Fruit fly (Drosophila melanogaster) whole organism, embryonic: ENCODE results near the gene CG42784.

Experiments used
- Blimp-1 ChIP-seq: fragments of 200-800 bp; sonication (Bioruptor generic); optimal IDR thresholded peaks from 3 replicates; lab custom pipeline; 2018; ENCODE audit warnings: missing biosample characterization, missing genetic modification characterization, mild to moderate bottlenecking, moderate library complexity, missing genetic modification reagents
- CG11560 ChIP-seq: fragments of 200-800 bp; sonication (Bioruptor generic); IDR thresholded peaks from 3 replicates; pipeline ENCODE4 v1.3.6; 2022; ENCODE audit warnings: missing biosample characterization, missing genetic modification characterization
- CG12299 ChIP-seq: fragments of 200-800 bp; sonication (Bioruptor generic); optimal IDR thresholded peaks from 2 replicates; lab custom pipeline; 2018; ENCODE audit warnings: missing biosample characterization, mild to moderate bottlenecking, missing genetic modification characterization
- CG13123 ChIP-seq: fragments of 200-800 bp; sonication (Bioruptor generic); optimal IDR thresholded peaks from 2 replicates; lab custom pipeline; 2016; ENCODE audit warnings: missing biosample characterization, missing genetic modification characterization
- CG16779 ChIP-seq: fragments of 200-800 bp; sonication (Bioruptor generic); IDR thresholded peaks from 2 replicates; pipeline ENCODE4 v1.3.6; 2022; ENCODE audit warnings: missing biosample characterization, missing genetic modification characterization
- CG17361 ChIP-seq: fragments of 200-800 bp; sonication (Bioruptor generic); IDR thresholded peaks from 3 replicates; pipeline ENCODE4 v1.3.6; 2022; ENCODE audit warnings: missing biosample characterization, missing genetic modification characterization
- CG17385 ChIP-seq: fragments of 200-800 bp; sonication (Bioruptor generic); optimal IDR thresholded peaks from 3 replicates; lab custom pipeline; 2018; ENCODE audit warnings: missing biosample characterization, mild to moderate bottlenecking, missing genetic modification characterization
- CG18764 ChIP-seq: fragments of 200-800 bp; sonication (Bioruptor generic); optimal IDR thresholded peaks from 3 replicates; lab custom pipeline; 2016; ENCODE audit warnings: missing biosample characterization, missing genetic modification characterization
- CG2116 ChIP-seq: fragments of 200-800 bp; sonication (Bioruptor generic); optimal IDR thresholded peaks from 3 replicates; lab custom pipeline; 2018; ENCODE audit warnings: missing biosample characterization, mild to moderate bottlenecking, missing genetic modification characterization
- CG2678 ChIP-seq: fragments of 200-800 bp; sonication (Bioruptor generic); optimal IDR thresholded peaks from 3 replicates; lab custom pipeline; 2019; ENCODE audit warnings: missing biosample characterization, mild to moderate bottlenecking, missing genetic modification characterization, moderate library complexity
- CG2875 ChIP-seq: fragments of 200-800 bp; sonication (Bioruptor generic); optimal IDR thresholded peaks from 2 replicates; lab custom pipeline; 2017; ENCODE audit warnings: missing biosample characterization, mild to moderate bottlenecking, missing genetic modification characterization, missing genetic modification reagents
- CG32767 ChIP-seq: fragments of 200-800 bp; sonication (Bioruptor generic); IDR thresholded peaks from 2 replicates; pipeline ENCODE4 v1.3.6; 2022; ENCODE audit warnings: missing biosample characterization, missing genetic modification characterization
- CG32772 ChIP-seq: fragments of 200-800 bp; sonication (Bioruptor generic); IDR thresholded peaks from 2 replicates; pipeline ENCODE4 v1.3.6; 2022; ENCODE audit warnings: missing biosample characterization, missing genetic modification characterization
- CG3847 ChIP-seq: fragments of 200-800 bp; sonication (Bioruptor generic); IDR thresholded peaks from 2 replicates; pipeline ENCODE4 v1.3.6; 2022; ENCODE audit warnings: missing biosample characterization, missing genetic modification characterization
- CG3995 ChIP-seq: fragments of 200-800 bp; sonication (Bioruptor generic); optimal IDR thresholded peaks from 3 replicates; lab custom pipeline; 2016; ENCODE audit warnings: missing biosample characterization, missing genetic modification characterization
- CG4282 ChIP-seq: fragments of 200-800 bp; sonication (Bioruptor generic); optimal IDR thresholded peaks from 2 replicates; lab custom pipeline; 2016; ENCODE audit warnings: missing biosample characterization, missing genetic modification characterization
- CG5953 ChIP-seq: fragments of 200-800 bp; sonication (Bioruptor generic); IDR thresholded peaks from 2 replicates; pipeline ENCODE4 v1.3.6; 2022; ENCODE audit warnings: missing biosample characterization, missing genetic modification characterization
- CkIIα-i1 ChIP-seq: fragments of 200-800 bp; sonication (Bioruptor generic); IDR thresholded peaks from 2 replicates; pipeline ENCODE4 v1.3.6; 2022; ENCODE audit warnings: missing biosample characterization, missing genetic modification characterization
- CrebB ChIP-seq: fragments of 200-800 bp; sonication (Bioruptor generic); optimal IDR thresholded peaks from 3 replicates; lab custom pipeline; 2018; ENCODE audit warnings: missing biosample characterization, mild to moderate bottlenecking, missing genetic modification characterization
- Dip2 ChIP-seq: fragments of 200-800 bp; sonication (Bioruptor generic); IDR thresholded peaks from 2 replicates; pipeline ENCODE4 v1.3.6; 2022; ENCODE audit warnings: missing biosample characterization, missing genetic modification characterization
- Elba2 ChIP-seq: fragments of 200-800 bp; sonication (Bioruptor generic); optimal IDR thresholded peaks from 3 replicates; lab custom pipeline; 2016; ENCODE audit warnings: missing biosample characterization, missing genetic modification characterization
- Hand ChIP-seq: fragments of 200-800 bp; sonication (Bioruptor generic); optimal IDR thresholded peaks from 2 replicates; lab custom pipeline; 2017; ENCODE audit warnings: mild to moderate bottlenecking, missing biosample characterization, missing genetic modification reagents, missing genetic modification characterization
- Hey ChIP-seq: fragments of 200-800 bp; sonication (Bioruptor generic); optimal IDR thresholded peaks from 3 replicates; lab custom pipeline; 2018; ENCODE audit warnings: missing biosample characterization, mild to moderate bottlenecking, missing genetic modification characterization
- HmgD ChIP-seq: fragments of 200-800 bp; sonication (Bioruptor generic); optimal IDR thresholded peaks from 3 replicates; lab custom pipeline; 2016; ENCODE audit warnings: missing biosample characterization, missing genetic modification characterization
- Lhr ChIP-seq: fragments of 200-800 bp; sonication (Bioruptor generic); optimal IDR thresholded peaks from 3 replicates; lab custom pipeline; 2017; ENCODE audit warnings: mild to moderate bottlenecking, missing biosample characterization, missing genetic modification reagents, missing genetic modification characterization
- Lpt ChIP-seq: fragments of >200 bp; optimal IDR thresholded peaks from 2 replicates; lab custom pipeline; 2018; ENCODE audit warnings: missing biosample characterization, missing genetic modification characterization
- NfI ChIP-seq: fragments of 200-800 bp; sonication (Bioruptor generic); optimal IDR thresholded peaks from 3 replicates; lab custom pipeline; 2018; ENCODE audit warnings: missing biosample characterization, mild to moderate bottlenecking, missing genetic modification characterization, moderate library complexity
- Rx ChIP-seq: fragments of 200-800 bp; sonication (Bioruptor generic); IDR thresholded peaks from 2 replicates; pipeline ENCODE4 v1.3.6; 2022; ENCODE audit warnings: missing biosample characterization, missing genetic modification characterization
- Scr ChIP-seq: fragments of 200-800 bp; sonication (Bioruptor generic); IDR thresholded peaks from 2 replicates; pipeline ENCODE4 v1.3.6; 2022; ENCODE audit warnings: missing biosample characterization, missing genetic modification characterization; ENCODE audit not compliant: partially characterized antibody
- Ssrp ChIP-seq: fragments of 200-800 bp; sonication (Bioruptor generic); optimal IDR thresholded peaks from 2 replicates; lab custom pipeline; 2018; ENCODE audit warnings: missing biosample characterization, mild to moderate bottlenecking, missing genetic modification characterization, moderate library complexity
- bbx ChIP-seq: fragments of 200-800 bp; sonication (Bioruptor generic); IDR thresholded peaks from 2 replicates; pipeline ENCODE4 v1.3.6; 2022; ENCODE audit warnings: missing biosample characterization, missing genetic modification characterization; ENCODE audit not compliant: partially characterized antibody
- crc ChIP-seq: fragments of 200-800 bp; sonication (Bioruptor generic); optimal IDR thresholded peaks from 2 replicates; lab custom pipeline; 2016; ENCODE audit warnings: missing biosample characterization, missing genetic modification characterization
- da ChIP-seq: fragments of 200-800 bp; sonication (Bioruptor generic); optimal IDR thresholded peaks from 2 replicates; lab custom pipeline; 2016; ENCODE audit warnings: missing biosample characterization, missing genetic modification characterization
- dan ChIP-seq: fragments of 200-800 bp; sonication (Bioruptor generic); IDR thresholded peaks from 2 replicates; pipeline ENCODE4 v1.3.6; 2022; ENCODE audit warnings: missing biosample characterization, missing genetic modification characterization
- dm ChIP-seq: fragments of 200-800 bp; sonication (Bioruptor generic); optimal IDR thresholded peaks from 3 replicates; lab custom pipeline; 2016; ENCODE audit warnings: missing biosample characterization, missing genetic modification characterization
- emc ChIP-seq: fragments of 200-800 bp; sonication (Bioruptor generic); optimal IDR thresholded peaks from 2 replicates; lab custom pipeline; 2016; ENCODE audit warnings: missing biosample characterization, missing genetic modification characterization
- eyg ChIP-seq: fragments of 200-800 bp; sonication (Bioruptor generic); optimal IDR thresholded peaks from 3 replicates; lab custom pipeline; 2016; ENCODE audit warnings: missing biosample characterization, missing genetic modification characterization
- gem ChIP-seq: fragments of 200-800 bp; sonication (Bioruptor generic); optimal IDR thresholded peaks from 2 replicates; lab custom pipeline; 2019; ENCODE audit warnings: missing biosample characterization, mild to moderate bottlenecking, missing genetic modification characterization, moderate library complexity
- inv ChIP-seq: fragments of 200-800 bp; sonication (Bioruptor generic); IDR thresholded peaks from 2 replicates; pipeline ENCODE4 v1.3.6; 2022; ENCODE audit warnings: missing biosample characterization, missing genetic modification characterization; ENCODE audit not compliant: partially characterized antibody
- kah ChIP-seq: fragments of 200-800 bp; sonication (Bioruptor generic); optimal IDR thresholded peaks from 2 replicates; lab custom pipeline; 2018; ENCODE audit warnings: missing biosample characterization, mild to moderate bottlenecking, missing genetic modification characterization
- p53 ChIP-seq: fragments of 200-800 bp; sonication (Bioruptor generic); optimal IDR thresholded peaks from 2 replicates; lab custom pipeline; 2016; ENCODE audit warnings: missing biosample characterization, missing genetic modification characterization
- pnt ChIP-seq: fragments of 200-800 bp; sonication (Bioruptor generic); optimal IDR thresholded peaks from 3 replicates; lab custom pipeline; 2016; ENCODE audit warnings: missing biosample characterization, missing genetic modification characterization
- run ChIP-seq: fragments of 200-800 bp; sonication (Bioruptor generic); optimal IDR thresholded peaks from 3 replicates; lab custom pipeline; 2018; ENCODE audit warnings: missing biosample characterization, mild to moderate bottlenecking, missing genetic modification characterization
- sens ChIP-seq: fragments of 200-800 bp; sonication (Bioruptor generic); peaks from one replicate; lab custom pipeline; 2016; ENCODE audit warnings: missing biosample characterization, missing genetic modification characterization
- sim ChIP-seq: fragments of 200-800 bp; sonication (Bioruptor generic); IDR thresholded peaks from 2 replicates; pipeline ENCODE4 v1.3.6; 2022; ENCODE audit warnings: missing biosample characterization, missing genetic modification characterization
- slou ChIP-seq: fragments of 200-800 bp; sonication (Bioruptor generic); optimal IDR thresholded peaks from 3 replicates; lab custom pipeline; 2016; ENCODE audit warnings: missing biosample characterization, missing genetic modification characterization
- sr ChIP-seq: fragments of 200-800 bp; sonication (Bioruptor generic); IDR thresholded peaks from 3 replicates; pipeline ENCODE4 v1.3.6; 2022; ENCODE audit warnings: missing biosample characterization, missing genetic modification characterization
- tgo ChIP-seq: fragments of 200-800 bp; sonication (Bioruptor generic); IDR thresholded peaks from 3 replicates; pipeline ENCODE4 v1.3.6; 2022; ENCODE audit warnings: missing biosample characterization, missing genetic modification characterization
- unc-4 ChIP-seq: fragments of 200-800 bp; sonication (Bioruptor generic); IDR thresholded peaks from 2 replicates; pipeline ENCODE4 v1.3.6; 2022; ENCODE audit warnings: missing biosample characterization, missing genetic modification characterization; ENCODE audit not compliant: partially characterized antibody
- zen2 ChIP-seq: fragments of 200-800 bp; sonication (Bioruptor generic); IDR thresholded peaks from 3 replicates; pipeline ENCODE4 v1.3.6; 2022; ENCODE audit warnings: missing biosample characterization, missing genetic modification characterization; ENCODE audit not compliant: partially characterized antibody

Gene CG42784

dm6 chr2L:13414525-13415481 is at the start of gene CG42784, which contains the start of the genes CG16956 and CG43850 (continued):
- peak; percentile 49 for TF ChIP-seq kah (GFP tag; lab: Kevin White, UChicago)
- TF ChIP-seq CG2678: no peak
- peak; percentile 82 for TF ChIP-seq CG12299 (tag; lab: Kevin White, UChicago)
- no peak for TF ChIP-seq Ssrp
- TF ChIP-seq CG13123 (GFP tag; lab: Kevin White, UChicago): no peak
- TF ChIP-seq dm (GFP tag; lab: Kevin White, UChicago): no peak
- no peak for TF ChIP-seq slou (GFP tag; lab: Kevin White, UChicago)
- TF ChIP-seq bbx (GFP tag; lab: Robert Waterston, UW): no peak
- no peak for TF ChIP-seq CG32772 (GFP tag; lab: Robert Waterston, UW)
- TF ChIP-seq CG3995: no peak
- TF ChIP-seq Hey: peak; percentile 54
- peak; percentile 78 for TF ChIP-seq CG17385 (GFP tag; lab: Kevin White, UChicago)
- no peak for TF ChIP-seq CG18764 (GFP tag; lab: Kevin White, UChicago)
- TF ChIP-seq CrebB (tag; lab: Kevin White, UChicago): peak; percentile 85
- peak; percentile 40 for TF ChIP-seq CG2116 (GFP tag; lab: Kevin White, UChicago)
- TF ChIP-seq CG17361 (GFP tag; lab: Robert Waterston, UW): no peak
- peak; percentile 80 for TF ChIP-seq NfI (GFP tag; lab: Kevin White, UChicago)
- no peak for TF ChIP-seq CkIIα-i1 (GFP tag; lab: Robert Waterston, UW)
- no peak for TF ChIP-seq gem
- no peak for TF ChIP-seq zen2 (GFP tag; lab: Robert Waterston, UW)
- 0 out of 2 replicates have a peak, but pooled peaks have one; percentile 25 for TF ChIP-seq sim (GFP tag; lab: Robert Waterston, UW)
- TF ChIP-seq dan (GFP tag; lab: Robert Waterston, UW): no peak
- TF ChIP-seq CG16779: no peak
- TF ChIP-seq Scr (GFP tag; lab: Robert Waterston, UW): no peak
- TF ChIP-seq p53 (GFP tag; lab: Kevin White, UChicago): no peak
- TF ChIP-seq inv (GFP tag; lab: Robert Waterston, UW): no peak
- no peak; the same call in none of the 2 replicates for TF ChIP-seq CG3847 (GFP tag; lab: Robert Waterston, UW)
- no peak for TF ChIP-seq eyg (GFP tag; lab: Kevin White, UChicago)
- TF ChIP-seq CG11560: no peak
- TF ChIP-seq sr: no peak; the same call in 2 of the 3 replicates
- no peak for TF ChIP-seq Lpt (GFP tag; lab: Kevin White, UChicago)
- TF ChIP-seq tgo (GFP tag; lab: Robert Waterston, UW): no peak; the same call in 2 of the 3 replicates
- TF ChIP-seq Hand: peak; percentile 88
- TF ChIP-seq Elba2 (GFP tag; lab: Kevin White, UChicago): no peak
- no peak for TF ChIP-seq pnt (GFP tag; lab: Kevin White, UChicago)
- no peak for TF ChIP-seq da (GFP tag; lab: Kevin White, UChicago)
- TF ChIP-seq Lhr (GFP tag; lab: Kevin White, UChicago): no peak
- no peak for TF ChIP-seq Rx (GFP tag; lab: Robert Waterston, UW)
- no peak for TF ChIP-seq unc-4
- TF ChIP-seq HmgD (GFP tag; lab: Kevin White, UChicago): no peak
- peak; percentile 82 for TF ChIP-seq sens (GFP tag; lab: Kevin White, UChicago)
- TF ChIP-seq run (tag; lab: Kevin White, UChicago): peak; percentile 41
- TF ChIP-seq crc: no peak
- no peak for TF ChIP-seq CG2875
- TF ChIP-seq Dip2 (GFP tag; lab: Robert Waterston, UW): no peak
- TF ChIP-seq CG4282 (GFP tag; lab: Kevin White, UChicago): no peak
- TF ChIP-seq CG32767: no peak
- TF ChIP-seq Blimp-1 (GFP tag; lab: Kevin White, UChicago): no peak
- TF ChIP-seq CG5953 (GFP tag; lab: Robert Waterston, UW): no peak
- TF ChIP-seq emc (GFP tag; lab: Kevin White, UChicago): no peak
